Worm (Caenorhabditis elegans): ENCODE measurements around the gene F26F12.5.

Gene F26F12.5

DNA sequence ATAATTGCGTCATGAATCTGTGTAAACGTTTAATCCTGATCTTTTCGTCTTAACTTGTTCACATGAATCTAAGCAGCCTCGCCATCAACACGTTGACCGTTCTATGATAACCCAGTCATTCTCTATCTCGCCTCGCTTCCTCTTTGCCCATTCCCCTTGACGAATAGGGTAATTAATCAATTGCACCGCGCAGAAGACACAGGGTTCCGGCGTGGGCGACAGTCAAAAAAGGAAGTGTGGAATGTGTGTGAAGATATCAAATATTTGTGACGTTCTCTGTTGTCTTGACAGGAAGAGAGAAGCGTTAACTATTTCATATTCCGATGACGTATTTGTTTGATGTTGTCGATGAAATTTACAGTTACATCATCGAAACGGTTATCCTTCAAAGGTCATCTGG lies 32.2 kb downstream of the F26F12.5 start (continued):
- TF ChIP-seq lir-3 (tag; optimal IDR thresholded peaks at IDR 0.05) (no peak), F49E8.2 (tag; optimal IDR thresholded peaks at IDR 0.05; ENCODE audit: borderline replicate concordance) (no peak), spr-1 (tag; optimal IDR thresholded peaks at IDR 0.05) (no peak), sdz-12 (GFP tag; optimal IDR thresholded peaks at IDR 0.05) (no peak), daf-8 (GFP tag; IDR thresholded peaks at IDR 0.05) (no peak), mdt-29 (GFP tag; IDR thresholded peaks at IDR 0.05) (no peak), arid-1 (GFP tag; conservative IDR thresholded peaks at IDR 0.05) (no peak), nhr-28 (tag; optimal IDR thresholded peaks at IDR 0.05) (peak; percentile 85), fkh-10 (GFP tag; optimal IDR thresholded peaks at IDR 0.05) (no peak), hlh-11 (tag; optimal IDR thresholded peaks at IDR 0.05) (peak; percentile 78), duxl-1 (tag; optimal IDR thresholded peaks at IDR 0.05; ENCODE audit: poor library complexity) (no peak), ama-1 (optimal IDR thresholded peaks at IDR 0.05) (peak; percentile 49), aha-1 (tag) (peak; percentile 99), dmd-8 (GFP tag; IDR thresholded peaks at IDR 0.05) (no peak), ceh-82 (tag; optimal IDR thresholded peaks at IDR 0.05) (no peak), nhr-111 (GFP tag; optimal IDR thresholded peaks at IDR 0.05) (no peak), madf-9 (GFP tag; conservative IDR thresholded peaks at IDR 0.05) (no peak), daf-19 (GFP tag; conservative IDR thresholded peaks at IDR 0.05) (no peak), mdl-1 (tag; optimal IDR thresholded peaks at IDR 0.05) (peak in 1 of 2 experiments; percentile 75), aly-2 (tag; optimal IDR thresholded peaks at IDR 0.05) (no peak), cey-2 (tag; optimal IDR thresholded peaks at IDR 0.05; ENCODE audit: borderline replicate concordance, insufficient read depth) (peak; percentile 77), tag-97 (GFP tag; IDR thresholded peaks at IDR 0.05) (no peak), daf-16 (GFP tag; optimal IDR thresholded peaks at IDR 0.05) (no peak), daf-16 (tag; optimal IDR thresholded peaks at IDR 0.05) (no peak), nhr-77 (tag; optimal IDR thresholded peaks at IDR 0.05) (no peak), mep-1 (tag; optimal IDR thresholded peaks at IDR 0.05) (no peak), mxl-3 (GFP tag; optimal IDR thresholded peaks at IDR 0.05) (peak; percentile 99), zfp-3 (GFP tag; conservative IDR thresholded peaks at IDR 0.05) (no peak), ceh-20 (GFP tag; IDR thresholded peaks at IDR 0.05) (peak; percentile 63; the same call in 1 of the 2 replicates), zip-2 (tag; optimal IDR thresholded peaks at IDR 0.05) (no peak), nhr-102 (tag; optimal IDR thresholded peaks at IDR 0.05) (peak; percentile 77), rbr-2 (tag; optimal IDR thresholded peaks at IDR 0.05) (no peak), lin-39 (tag; optimal IDR thresholded peaks at IDR 0.05) (no peak), nhr-41 (GFP tag; IDR thresholded peaks at IDR 0.05) (no peak), lim-7 (GFP tag; IDR thresholded peaks at IDR 0.05) (no peak), dpl-1 (GFP tag; optimal IDR thresholded peaks at IDR 0.05) (peak; percentile 18)

DNA sequence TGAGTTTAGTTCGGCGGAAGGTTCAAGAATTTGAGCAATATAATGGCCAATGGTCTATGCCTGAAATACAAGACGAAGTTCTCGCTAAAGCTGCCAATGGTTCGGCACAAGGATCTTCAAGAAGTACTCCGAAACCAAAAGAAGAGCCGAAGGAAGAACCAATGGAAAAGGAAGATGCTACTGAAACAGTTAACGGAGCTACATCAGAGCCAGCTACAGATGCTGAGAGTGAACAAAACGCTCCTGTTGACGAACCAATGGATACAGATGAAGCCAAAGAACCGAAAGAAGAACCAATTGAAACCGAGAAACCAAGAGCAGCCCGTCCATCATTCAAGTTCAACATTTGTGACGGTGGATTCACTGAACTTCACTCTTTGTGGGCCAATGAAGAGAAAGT lies 33.7 kb downstream of the F26F12.5 start:
- TF ChIP-seq daf-8 (GFP tag; IDR thresholded peaks at IDR 0.05) (no peak), unc-62 (GFP tag; optimal IDR thresholded peaks at IDR 0.05 in 1 of 2) (peak in 1 of 2 experiments; percentile 95), unc-62 (tag; optimal IDR thresholded peaks at IDR 0.05) (no peak)

DNA sequence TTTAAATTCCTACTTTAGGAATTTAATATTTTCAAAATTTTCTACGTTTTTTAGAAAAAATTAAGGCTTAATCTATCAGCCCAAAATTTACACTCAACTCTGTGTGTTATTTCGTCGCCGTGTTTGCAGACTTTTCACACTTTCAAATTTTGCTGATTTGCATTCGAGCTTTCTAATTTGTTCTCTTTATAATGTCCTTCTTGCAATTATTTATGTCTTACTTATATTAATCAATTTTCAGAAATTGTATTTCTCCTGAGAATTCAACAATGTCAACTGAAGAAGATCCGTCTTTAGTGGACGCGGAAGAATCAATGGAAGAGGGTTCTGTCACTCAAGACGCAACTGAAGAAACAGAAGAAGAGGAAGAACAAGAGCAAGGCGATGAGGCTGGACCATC lies 38.4 kb downstream of the F26F12.5 start, which contains the start of gene let-418:
let-418 (plus strand) TSS at position 242 of the 400 bp plus-strand sequence.
- TF ChIP-seq nhr-111 (GFP tag; optimal IDR thresholded peaks at IDR 0.05), result no peak
- no peak for TF ChIP-seq spr-3 (GFP tag; optimal IDR thresholded peaks at IDR 0.05)
- TF ChIP-seq aha-1 (tag), result peak; percentile 80
- TF ChIP-seq hif-1 (tag; optimal IDR thresholded peaks at IDR 0.05), result no peak
- no peak for TF ChIP-seq rbr-2 (tag; optimal IDR thresholded peaks at IDR 0.05)
- no peak for TF ChIP-seq dmd-6 (GFP tag; IDR thresholded peaks at IDR 0.05)
- no peak for TF ChIP-seq mes-2 (tag; optimal IDR thresholded peaks at IDR 0.05; ENCODE audit: poor library complexity, severe bottlenecking)
- no peak for TF ChIP-seq attf-4 (tag; optimal IDR thresholded peaks at IDR 0.05)
